Fruit fly (Drosophila melanogaster) whole organism, embryonic: ENCODE data around the gene Cyp303a1.

Experiments
- Bdp1 ChIP-seq: fragments of 200-800 bp; sonication (Bioruptor generic); optimal IDR thresholded peaks from 3 replicates; lab custom pipeline; 2016; ENCODE audit warnings: missing biosample characterization, missing genetic modification characterization
- CG10209 ChIP-seq: fragments of 200-800 bp; sonication (Bioruptor generic); optimal IDR thresholded peaks from 3 replicates; lab custom pipeline; 2017; ENCODE audit warnings: missing biosample characterization, mild to moderate bottlenecking, missing genetic modification characterization, missing genetic modification reagents
- CG10274 ChIP-seq: fragments of 200-800 bp; sonication (Bioruptor generic); optimal IDR thresholded peaks from 3 replicates; lab custom pipeline; 2017; ENCODE audit warnings: missing biosample characterization, mild to moderate bottlenecking, missing genetic modification characterization
- CG10462 ChIP-seq: fragments of 200-800 bp; sonication (Bioruptor generic); optimal IDR thresholded peaks from 2 replicates; lab custom pipeline; 2016; ENCODE audit warnings: missing biosample characterization, missing genetic modification characterization
- CG11696 ChIP-seq: fragments of 200-800 bp; sonication (Bioruptor generic); IDR thresholded peaks from 2 replicates; pipeline ENCODE4 v1.3.6; 2022; ENCODE audit warnings: missing biosample characterization, missing genetic modification characterization
- CG12104 ChIP-seq: fragments of 200-800 bp; sonication (Bioruptor generic); optimal IDR thresholded peaks from 3 replicates; lab custom pipeline; 2016; ENCODE audit warnings: missing biosample characterization, missing genetic modification characterization
- CG13894 ChIP-seq: fragments of 200-800 bp; sonication (Bioruptor generic); optimal IDR thresholded peaks from 3 replicates; lab custom pipeline; 2018; ENCODE audit warnings: missing biosample characterization, mild to moderate bottlenecking, missing genetic modification characterization, moderate library complexity
- CG15601 ChIP-seq: fragments of 200-800 bp; sonication (Bioruptor generic); optimal IDR thresholded peaks from 3 replicates; lab custom pipeline; 2019; ENCODE audit warnings: missing biosample characterization, mild to moderate bottlenecking, missing genetic modification characterization, moderate library complexity
- CG1602 ChIP-seq: fragments of 200-800 bp; sonication (Bioruptor generic); optimal IDR thresholded peaks from 3 replicates; lab custom pipeline; 2016; ENCODE audit warnings: missing biosample characterization, missing genetic modification characterization
- CG16815 ChIP-seq: fragments of 200-800 bp; sonication (Bioruptor generic); optimal IDR thresholded peaks from 3 replicates; lab custom pipeline; 2017; ENCODE audit warnings: missing biosample characterization, mild to moderate bottlenecking, missing genetic modification characterization
- CG17186 ChIP-seq: fragments of 200-800 bp; sonication (Bioruptor generic); optimal IDR thresholded peaks from 3 replicates; lab custom pipeline; 2017; ENCODE audit warnings: missing biosample characterization, missing genetic modification reagents, missing genetic modification characterization
- CG2199 ChIP-seq: fragments of 200-800 bp; sonication (Bioruptor generic); IDR thresholded peaks from 3 replicates; pipeline ENCODE4 v1.3.6; 2022; ENCODE audit warnings: missing biosample characterization, missing genetic modification characterization
- CG3163 ChIP-seq: fragments of 200-800 bp; sonication (Bioruptor generic); optimal IDR thresholded peaks from 3 replicates; lab custom pipeline; 2016; ENCODE audit warnings: missing biosample characterization, missing genetic modification characterization
- CG32772 ChIP-seq: fragments of 200-800 bp; sonication (Bioruptor generic); IDR thresholded peaks from 2 replicates; pipeline ENCODE4 v1.3.6; 2022; ENCODE audit warnings: missing biosample characterization, missing genetic modification characterization
- CG34224 ChIP-seq: fragments of 200-800 bp; sonication (Bioruptor generic); IDR thresholded peaks from 3 replicates; pipeline ENCODE4 v1.3.6; 2022; ENCODE audit warnings: missing biosample characterization, missing genetic modification characterization; ENCODE audit not compliant: partially characterized antibody
- CG3847 ChIP-seq: fragments of 200-800 bp; sonication (Bioruptor generic); IDR thresholded peaks from 2 replicates; pipeline ENCODE4 v1.3.6; 2022; ENCODE audit warnings: missing biosample characterization, missing genetic modification characterization
- CG43689 ChIP-seq: fragments of 200-800 bp; sonication (Bioruptor generic); IDR thresholded peaks from 2 replicates; pipeline ENCODE4 v1.3.6; 2022; ENCODE audit warnings: missing biosample characterization, missing genetic modification characterization
- CG6683 ChIP-seq: fragments of 200-800 bp; sonication (Bioruptor generic); optimal IDR thresholded peaks from 2 replicates; lab custom pipeline; 2017; ENCODE audit warnings: missing biosample characterization, mild to moderate bottlenecking, missing genetic modification characterization, missing genetic modification reagents
- CG7372 ChIP-seq: fragments of 200-800 bp; sonication (Bioruptor generic); IDR thresholded peaks from 2 replicates; pipeline ENCODE4 v1.3.6; 2022; ENCODE audit warnings: missing biosample characterization, missing genetic modification characterization
- CG7839 ChIP-seq: fragments of 200-800 bp; sonication (Bioruptor generic); optimal IDR thresholded peaks from 3 replicates; lab custom pipeline; 2018; ENCODE audit warnings: missing biosample characterization, mild to moderate bottlenecking, missing genetic modification characterization, moderate library complexity
- Dll ChIP-seq: fragments of 200-800 bp; sonication (Bioruptor generic); IDR thresholded peaks from 4 replicates; pipeline ENCODE4 v1.3.6; 2022; ENCODE audit warnings: missing biosample characterization, missing genetic modification characterization; ENCODE audit not compliant: partially characterized antibody
- Lhr ChIP-seq: fragments of 200-800 bp; sonication (Bioruptor generic); optimal IDR thresholded peaks from 3 replicates; lab custom pipeline; 2017; ENCODE audit warnings: mild to moderate bottlenecking, missing biosample characterization, missing genetic modification reagents, missing genetic modification characterization
- MBD-R2 ChIP-seq: fragments of 200-800 bp; sonication (Bioruptor generic); IDR thresholded peaks from 2 replicates; pipeline ENCODE4 v1.3.6; 2022; ENCODE audit warnings: missing biosample characterization, missing genetic modification characterization
- NfI ChIP-seq: fragments of 200-800 bp; sonication (Bioruptor generic); optimal IDR thresholded peaks from 3 replicates; lab custom pipeline; 2018; ENCODE audit warnings: missing biosample characterization, mild to moderate bottlenecking, missing genetic modification characterization, moderate library complexity
- Sox102F ChIP-seq: fragments of 200-800 bp; sonication (Bioruptor generic); optimal IDR thresholded peaks from 2 replicates; lab custom pipeline; 2018; ENCODE audit warnings: missing biosample characterization, mild to moderate bottlenecking, missing genetic modification characterization, moderate library complexity
- Usf ChIP-seq: fragments of 200-800 bp; sonication (Bioruptor generic); optimal IDR thresholded peaks from 2 replicates; lab custom pipeline; 2017; ENCODE audit warnings: missing genotype, missing biosample characterization, missing genetic modification characterization
- Vsx1 ChIP-seq: fragments of 200-800 bp; sonication (Bioruptor generic); optimal IDR thresholded peaks from 2 replicates; lab custom pipeline; 2017; ENCODE audit warnings: missing biosample characterization, mild to moderate bottlenecking, missing genetic modification characterization, missing genetic modification reagents
- ash1 ChIP-seq: fragments of 200-800 bp; sonication (Bioruptor generic); optimal IDR thresholded peaks from 2 replicates; lab custom pipeline; 2018; ENCODE audit warnings: missing biosample characterization, mild to moderate bottlenecking, missing genetic modification characterization
- cas ChIP-seq: fragments of 200-800 bp; sonication (Bioruptor generic); IDR thresholded peaks from 2 replicates; pipeline ENCODE4 v1.3.6; 2022; ENCODE audit warnings: missing biosample characterization, missing genetic modification characterization
- chm ChIP-seq: fragments of 200-800 bp; sonication (Bioruptor generic); IDR thresholded peaks from 2 replicates; pipeline ENCODE4 v1.3.6; 2022; ENCODE audit warnings: missing biosample characterization, missing genetic modification characterization
- croc ChIP-seq: fragments of 200-800 bp; sonication (Bioruptor generic); conservative IDR thresholded peaks from 3 replicates; pipeline ENCODE4 v1.3.6; 2022; ENCODE audit warnings: missing biosample characterization, missing genetic modification characterization
- crol ChIP-seq: fragments of 200-800 bp; sonication (Bioruptor generic); IDR thresholded peaks from 2 replicates; pipeline ENCODE4 v1.3.6; 2022; ENCODE audit warnings: missing biosample characterization, missing genetic modification characterization
- crp ChIP-seq, 2 experiments: fragments of 200-800 bp; sonication (Bioruptor generic); optimal IDR thresholded peaks; 2 replicates in 1 of 2; 3 replicates in 1 of 2; lab custom pipeline; 2017; ENCODE audit warnings: missing biosample characterization in 2 of 2, missing genetic modification characterization in 2 of 2, mild to moderate bottlenecking in 1 of 2, moderate library complexity in 1 of 2
- da ChIP-seq: fragments of 200-800 bp; sonication (Bioruptor generic); optimal IDR thresholded peaks from 2 replicates; lab custom pipeline; 2016; ENCODE audit warnings: missing biosample characterization, missing genetic modification characterization
- dimm ChIP-seq: fragments of 200-800 bp; sonication (Bioruptor generic); IDR thresholded peaks from 2 replicates; pipeline ENCODE4 v1.3.6; 2022; ENCODE audit warnings: missing biosample characterization, missing genetic modification characterization
- gsb ChIP-seq: fragments of 200-800 bp; sonication (Bioruptor generic); IDR thresholded peaks from 2 replicates; pipeline ENCODE4 v1.3.6; 2022; ENCODE audit warnings: missing biosample characterization, missing genetic modification characterization
- inv ChIP-seq: fragments of 200-800 bp; sonication (Bioruptor generic); IDR thresholded peaks from 2 replicates; pipeline ENCODE4 v1.3.6; 2022; ENCODE audit warnings: missing biosample characterization, missing genetic modification characterization; ENCODE audit not compliant: partially characterized antibody
- org-1 ChIP-seq: fragments of 200-800 bp; sonication (Bioruptor generic); optimal IDR thresholded peaks from 2 replicates; lab custom pipeline; 2017; ENCODE audit warnings: missing biosample characterization, missing genetic modification characterization
- pan ChIP-seq, 4 experiments: fragments of >200 bp in 3 of 4; fragments of 200-800 bp in 1 of 4; sonication (Bioruptor generic) in 1 of 4; optimal IDR thresholded peaks in 3 of 4; IDR thresholded peaks in 1 of 4; 2 replicates each; pipeline versions ENCODE4 v1.3.6 to Lab custom; 2017 to 2022; ENCODE audit warnings: missing biosample characterization in 2 of 4, missing genetic modification characterization in 2 of 4, mixed read lengths in 1 of 4
- pum ChIP-seq: fragments of 200-800 bp; sonication (Bioruptor generic); optimal IDR thresholded peaks from 2 replicates; lab custom pipeline; 2016; ENCODE audit warnings: missing biosample characterization, missing genetic modification characterization
- repo ChIP-seq: fragments of 200-800 bp; sonication (Bioruptor generic); optimal IDR thresholded peaks from 2 replicates; lab custom pipeline; 2016; ENCODE audit warnings: missing biosample characterization, missing genetic modification characterization
- rib ChIP-seq: fragments of 200-800 bp; sonication (Bioruptor generic); IDR thresholded peaks from 2 replicates; pipeline ENCODE4 v1.3.6; 2022; ENCODE audit warnings: missing biosample characterization, missing genetic modification characterization
- sens-2 ChIP-seq: fragments of 200-800 bp; sonication (Bioruptor generic); IDR thresholded peaks from 2 replicates; pipeline ENCODE4 v1.3.6; 2022; ENCODE audit warnings: missing biosample characterization, missing genetic modification characterization
- sisA ChIP-seq: fragments of 200-800 bp; sonication (Bioruptor generic); IDR thresholded peaks from 2 replicates; pipeline ENCODE4 v1.3.6; 2022; ENCODE audit warnings: missing biosample characterization, missing genetic modification characterization
- slbo ChIP-seq: fragments of 200-800 bp; sonication (Bioruptor generic); IDR thresholded peaks from 2 replicates; pipeline ENCODE4 v1.3.6; 2022; ENCODE audit warnings: missing biosample characterization, missing genetic modification characterization
- so ChIP-seq: fragments of 200-800 bp; sonication (Bioruptor generic); IDR thresholded peaks from 3 replicates; pipeline ENCODE4 v1.3.6; 2022; ENCODE audit warnings: missing biosample characterization, missing genetic modification characterization
- sug ChIP-seq: fragments of 200-800 bp; optimal IDR thresholded peaks from 2 replicates; lab custom pipeline; 2019; ENCODE audit warnings: missing biosample characterization, mild to moderate bottlenecking, missing genetic modification characterization, moderate library complexity
- toy ChIP-seq: fragments of 200-800 bp; sonication (Bioruptor generic); IDR thresholded peaks from 2 replicates; pipeline ENCODE4 v1.3.6; 2022; ENCODE audit warnings: missing biosample characterization, missing genetic modification characterization
- wek ChIP-seq: fragments of 200-800 bp; sonication (Bioruptor generic); optimal IDR thresholded peaks from 3 replicates; lab custom pipeline; 2018; ENCODE audit warnings: missing biosample characterization, mild to moderate bottlenecking, missing genetic modification characterization, moderate library complexity

The Cyp303a1 gene

DNA sequence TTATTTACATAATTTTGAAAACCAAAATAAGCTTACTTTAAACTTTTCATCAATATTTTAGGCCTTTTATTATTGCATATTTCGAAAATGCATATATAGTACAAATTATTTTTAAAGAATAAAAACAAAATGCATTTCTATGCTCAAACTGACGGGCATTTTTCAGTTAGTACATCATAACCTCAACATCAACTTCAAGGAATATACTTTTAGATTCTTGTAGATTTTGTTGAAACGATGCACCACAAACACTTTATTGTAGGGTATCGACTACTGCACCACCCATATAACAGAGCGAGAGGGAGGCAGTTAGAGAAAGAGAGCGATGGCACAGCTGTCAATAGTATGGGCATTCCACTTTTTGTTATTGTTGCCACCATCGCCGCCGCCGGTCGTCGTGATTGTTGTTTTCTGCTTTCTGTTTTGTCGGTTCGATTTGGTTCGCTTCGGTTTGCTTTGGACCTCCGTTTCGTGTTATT, 14.2 kb upstream of the Cyp303a1 start (continued):
- TF ChIP-seq CG10209 (GFP tag; lab: Kevin White, UChicago), result peak; percentile 93
- peak; percentile 41; the same call in 1 of the 2 replicates for TF ChIP-seq chm (GFP tag; lab: Robert Waterston, UW)
- TF ChIP-seq slbo, result peak; percentile 58; the same call in 1 of the 2 replicates
- TF ChIP-seq ash1 (GFP tag; lab: Kevin White, UChicago), result no peak
- TF ChIP-seq CG16815 (GFP tag; lab: Kevin White, UChicago), result peak; percentile 77
- TF ChIP-seq org-1 (GFP tag; lab: Kevin White, UChicago), result peak; percentile 95
- TF ChIP-seq pum (GFP tag; lab: Kevin White, UChicago), result peak; percentile 91
- TF ChIP-seq CG10274 (GFP tag; lab: Kevin White, UChicago), result peak; percentile 99
- TF ChIP-seq Sox102F, result peak; percentile 97
- no peak for TF ChIP-seq CG13894 (tag; lab: Kevin White, UChicago)
- peak; percentile 68 for TF ChIP-seq CG17186 (GFP tag; lab: Kevin White, UChicago)
- TF ChIP-seq CG3163, result peak; percentile 46
- TF ChIP-seq croc (GFP tag; lab: Robert Waterston, UW), result peak; percentile 80
- peak; percentile 79 for TF ChIP-seq repo (GFP tag; lab: Kevin White, UChicago)
- peak; percentile 86; the same call in 2 of the 3 replicates for TF ChIP-seq so (GFP tag; lab: Robert Waterston, UW)
- no peak for TF ChIP-seq gsb (GFP tag; lab: Robert Waterston, UW)
- TF ChIP-seq CG10462 (GFP tag; lab: Kevin White, UChicago), result peak; percentile 89
- peak; percentile 62 for TF ChIP-seq CG7372 (GFP tag; lab: Robert Waterston, UW)
- no peak for TF ChIP-seq toy (GFP tag; lab: Robert Waterston, UW)
- peak; percentile 72 for TF ChIP-seq CG6683
- TF ChIP-seq CG3847 (GFP tag; lab: Robert Waterston, UW), result peak; percentile 46; the same call in 1 of the 2 replicates
- TF ChIP-seq CG15601 (tag; lab: Kevin White, UChicago), result peak; percentile 90
- peak; percentile 92 for TF ChIP-seq CG1602 (GFP tag; lab: Kevin White, UChicago)
- peak; percentile 12; the same call in 1 of the 3 replicates for TF ChIP-seq CG34224 (GFP tag; lab: Robert Waterston, UW)
- no peak for TF ChIP-seq Dll (GFP tag; lab: Robert Waterston, UW)
- TF ChIP-seq crol (GFP tag; lab: Robert Waterston, UW), result 0 out of 2 replicates have a peak, but pooled peaks have one; percentile 8
- peak; percentile 90 for TF ChIP-seq NfI (GFP tag; lab: Kevin White, UChicago)
- no peak for TF ChIP-seq inv (GFP tag; lab: Robert Waterston, UW)
- TF ChIP-seq crp (GFP tag; optimal IDR thresholded peaks at IDR 0.05; lab: Kevin White, UChicago), result peak; percentile 49 to 81
- 0 out of 2 replicates have a peak, but pooled peaks have one; percentile 10 for TF ChIP-seq CG43689
- TF ChIP-seq sisA (GFP tag; lab: Robert Waterston, UW), result peak; percentile 80
- TF ChIP-seq cas (GFP tag; lab: Robert Waterston, UW), result no peak
- TF ChIP-seq sens-2, result peak; percentile 52
- no peak for TF ChIP-seq pan (optimal IDR thresholded peaks at IDR 0.05; lab: Kevin White, UChicago)
- TF ChIP-seq pan (GFP tag; optimal IDR thresholded peaks at IDR 0.05 in 1 of 2, IDR thresholded peaks at IDR 0.05 in 1 of 2), result peak in 1 of 2 experiments; percentile 78
- peak; percentile 45; the same call in 1 of the 2 replicates for TF ChIP-seq rib (GFP tag; lab: Robert Waterston, UW)
- TF ChIP-seq Usf, result peak; percentile 47
- peak; percentile 83 for TF ChIP-seq da (GFP tag; lab: Kevin White, UChicago)
- no peak for TF ChIP-seq MBD-R2
- peak; percentile 94 for TF ChIP-seq CG7839 (tag; lab: Kevin White, UChicago)
- TF ChIP-seq CG32772 (GFP tag; lab: Robert Waterston, UW), result peak; percentile 71
- TF ChIP-seq CG12104 (GFP tag; lab: Kevin White, UChicago), result peak; percentile 86
- TF ChIP-seq CG11696 (GFP tag; lab: Robert Waterston, UW), result no peak
- peak; percentile 56 for TF ChIP-seq Bdp1 (GFP tag; lab: Kevin White, UChicago)
- peak; percentile 85 for TF ChIP-seq Vsx1 (GFP tag; lab: Kevin White, UChicago)
- TF ChIP-seq CG2199, result peak; percentile 90
- TF ChIP-seq sug (tag; lab: Kevin White, UChicago), result peak; percentile 68
- TF ChIP-seq Lhr (GFP tag; lab: Kevin White, UChicago), result peak; percentile 81
- TF ChIP-seq wek, result peak; percentile 91
- TF ChIP-seq dimm, result peak; percentile 50; the same call in 1 of the 2 replicates
